Fruit fly (Drosophila melanogaster) whole organism, pupa: ENCODE results near the gene Kcmf1.

ENCODE experiments used
- CG10348 ChIP-seq: fragments of 200-800 bp; sonication (Bioruptor generic); IDR thresholded peaks from 2 replicates; pipeline ENCODE4 v1.3.6; 2022; ENCODE audit warnings: missing biosample characterization, missing genetic modification characterization
- CG12605 ChIP-seq: fragments of 200-800 bp; sonication (Bioruptor generic); IDR thresholded peaks from 2 replicates; pipeline ENCODE4 v1.3.6; 2022; ENCODE audit warnings: missing biosample characterization, missing genetic modification characterization
- CG13204 ChIP-seq: fragments of 200-800 bp; sonication (Bioruptor generic); optimal IDR thresholded peaks from 2 replicates; lab custom pipeline; 2018; ENCODE audit warnings: missing biosample characterization, mild to moderate bottlenecking, missing genetic modification characterization, moderate library complexity
- CG14655 ChIP-seq: fragments of 200-800 bp; sonication (Bioruptor generic); optimal IDR thresholded peaks from 3 replicates; lab custom pipeline; 2017; ENCODE audit warnings: mild to moderate bottlenecking, missing biosample characterization, missing genetic modification reagents, missing genetic modification characterization
- CG15710 ChIP-seq: fragments of 200-800 bp; sonication (Bioruptor generic); optimal IDR thresholded peaks from 2 replicates; lab custom pipeline; 2018; ENCODE audit warnings: missing biosample characterization, mild to moderate bottlenecking, missing genetic modification characterization, moderate library complexity
- CG17806 ChIP-seq: fragments of 200-800 bp; sonication (Bioruptor generic); optimal IDR thresholded peaks from 2 replicates; lab custom pipeline; 2018; ENCODE audit warnings: missing biosample characterization, mild to moderate bottlenecking, missing genetic modification characterization, moderate library complexity
- CG32121 ChIP-seq: fragments of 200-800 bp; sonication (Bioruptor generic); IDR thresholded peaks from 2 replicates; pipeline ENCODE4 v1.3.6; 2022; ENCODE audit warnings: missing biosample characterization, missing genetic modification characterization
- CG34367 ChIP-seq: fragments of 200-800 bp; sonication (Bioruptor generic); optimal IDR thresholded peaks from 2 replicates; lab custom pipeline; 2018; ENCODE audit warnings: missing biosample characterization, mild to moderate bottlenecking, missing genetic modification characterization
- CG4496 ChIP-seq: fragments of 200-800 bp; sonication (Bioruptor generic); IDR thresholded peaks from 3 replicates; pipeline ENCODE4 v1.3.6; 2022; ENCODE audit warnings: missing biosample characterization, missing genetic modification characterization
- CG8159 ChIP-seq: fragments of 200-800 bp; sonication (Bioruptor generic); optimal IDR thresholded peaks from 3 replicates; lab custom pipeline; 2018; ENCODE audit warnings: missing biosample characterization, mild to moderate bottlenecking, missing genetic modification characterization, moderate library complexity
- CG8301 ChIP-seq: fragments of 200-800 bp; sonication (Bioruptor generic); optimal IDR thresholded peaks from 2 replicates; lab custom pipeline; 2018; ENCODE audit warnings: missing biosample characterization, mild to moderate bottlenecking, missing genetic modification characterization
- CG9948 ChIP-seq: fragments of 200-800 bp; sonication (Bioruptor generic); optimal IDR thresholded peaks from 2 replicates; lab custom pipeline; 2018; ENCODE audit warnings: missing biosample characterization, mild to moderate bottlenecking, missing genetic modification characterization, moderate library complexity
- D1 ChIP-seq: fragments of 200-800 bp; sonication (Bioruptor generic); optimal IDR thresholded peaks from 2 replicates; lab custom pipeline; 2018; ENCODE audit warnings: missing biosample characterization, mild to moderate bottlenecking, missing genetic modification characterization, moderate library complexity
- EcR ChIP-seq: fragments of 200-800 bp; sonication (Bioruptor generic); optimal IDR thresholded peaks from 3 replicates; lab custom pipeline; 2019; ENCODE audit warnings: missing biosample characterization, missing genetic modification characterization, mild to moderate bottlenecking, moderate library complexity, missing genetic modification reagents
- Ets98B ChIP-seq: fragments of 200-800 bp; sonication (Bioruptor generic); IDR thresholded peaks from 2 replicates; pipeline ENCODE4 v1.3.6; 2022; ENCODE audit warnings: missing biosample characterization, missing genetic modification characterization
- Pif1A ChIP-seq: fragments of 200-800 bp; sonication (Bioruptor generic); optimal IDR thresholded peaks from 3 replicates; lab custom pipeline; 2016; ENCODE audit warnings: missing biosample characterization, missing genetic modification characterization
- Pif1B ChIP-seq: fragments of 200-800 bp; sonication (Bioruptor generic); optimal IDR thresholded peaks from 3 replicates; lab custom pipeline; 2016; ENCODE audit warnings: missing biosample characterization, missing genetic modification characterization
- Snoo ChIP-seq: fragments of 200-800 bp; sonication (Bioruptor generic); optimal IDR thresholded peaks from 3 replicates; lab custom pipeline; 2017; ENCODE audit warnings: missing biosample characterization, mild to moderate bottlenecking, missing genetic modification characterization, inconsistent platforms
- fd96Ca ChIP-seq: fragments of 200-800 bp; sonication (Bioruptor generic); IDR thresholded peaks from 3 replicates; pipeline ENCODE4 v1.3.6; 2022; ENCODE audit warnings: missing biosample characterization, missing genetic modification characterization
- gl ChIP-seq: fragments of 200-800 bp; sonication (Bioruptor generic); optimal IDR thresholded peaks from 2 replicates; lab custom pipeline; 2018; ENCODE audit warnings: missing biosample characterization, mild to moderate bottlenecking, missing genetic modification characterization
- rn ChIP-seq: fragments of 200-800 bp; sonication (Bioruptor generic); IDR thresholded peaks from 2 replicates; pipeline ENCODE4 v1.3.6; 2022; ENCODE audit warnings: missing biosample characterization, missing genetic modification characterization

Kcmf1 gene

DNA sequence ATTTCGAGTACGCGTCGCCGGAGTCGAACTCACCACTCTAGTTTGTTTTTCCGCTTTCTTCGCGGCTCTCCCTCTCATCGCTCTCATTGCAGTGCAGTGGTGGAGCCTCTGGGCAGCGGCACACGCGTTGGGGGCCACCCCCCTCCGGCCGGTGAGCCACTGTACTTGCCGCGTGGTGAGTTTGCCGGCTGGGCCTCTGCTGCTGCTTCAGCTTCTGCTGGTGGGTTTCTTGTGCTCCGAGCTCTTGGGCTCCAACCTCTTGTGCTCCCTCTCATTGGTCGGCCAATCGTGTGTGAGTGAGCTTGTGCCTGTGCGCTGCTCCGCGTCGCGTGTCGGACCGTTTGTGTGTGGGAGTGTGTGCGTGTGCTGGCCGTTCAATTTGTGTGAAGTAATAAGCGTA, 38.3 kb upstream of the Kcmf1 start:
- TF ChIP-seq CG8301 (peak; percentile 44), CG15710 (tag; lab: Kevin White, UChicago) (peak; percentile 36), EcR (GFP tag; lab: Kevin White, UChicago) (peak; percentile 44), CG12605 (GFP tag; lab: Robert Waterston, UW) (no peak), CG14655 (GFP tag; lab: Kevin White, UChicago) (peak; percentile 53), CG17806 (peak; percentile 41), CG32121 (GFP tag; lab: Robert Waterston, UW) (no peak), Snoo (tag; lab: Kevin White, UChicago) (peak; percentile 57), CG8159 (tag; lab: Kevin White, UChicago) (peak; percentile 60), CG4496 (GFP tag; lab: Robert Waterston, UW) (no peak), CG34367 (tag; lab: Kevin White, UChicago) (no peak), D1 (tag; lab: Kevin White, UChicago) (no peak), rn (GFP tag; lab: Robert Waterston, UW) (no peak), gl (tag; lab: Kevin White, UChicago) (peak; percentile 74), Pif1B (peak; percentile 57), CG9948 (tag; lab: Kevin White, UChicago) (no peak), fd96Ca (GFP tag; lab: Robert Waterston, UW) (no peak), Pif1A (GFP tag; lab: Kevin White, UChicago) (peak; percentile 56), CG10348 (GFP tag; lab: Robert Waterston, UW) (no peak), CG13204 (peak; percentile 95), Ets98B (no peak)

dm6 chr3R:9051937-9052680, 37.4 kb upstream of the Kcmf1 start, which contains the start of gene Kdm2:
TSS of gene Kdm2 (plus strand) at chr3R:9052495.
- TF ChIP-seq D1 (tag; lab: Kevin White, UChicago) (peak; percentile 5), CG8301 (no peak), Pif1A (GFP tag; lab: Kevin White, UChicago) (peak; percentile 47), Pif1B (peak; percentile 32)

DNA sequence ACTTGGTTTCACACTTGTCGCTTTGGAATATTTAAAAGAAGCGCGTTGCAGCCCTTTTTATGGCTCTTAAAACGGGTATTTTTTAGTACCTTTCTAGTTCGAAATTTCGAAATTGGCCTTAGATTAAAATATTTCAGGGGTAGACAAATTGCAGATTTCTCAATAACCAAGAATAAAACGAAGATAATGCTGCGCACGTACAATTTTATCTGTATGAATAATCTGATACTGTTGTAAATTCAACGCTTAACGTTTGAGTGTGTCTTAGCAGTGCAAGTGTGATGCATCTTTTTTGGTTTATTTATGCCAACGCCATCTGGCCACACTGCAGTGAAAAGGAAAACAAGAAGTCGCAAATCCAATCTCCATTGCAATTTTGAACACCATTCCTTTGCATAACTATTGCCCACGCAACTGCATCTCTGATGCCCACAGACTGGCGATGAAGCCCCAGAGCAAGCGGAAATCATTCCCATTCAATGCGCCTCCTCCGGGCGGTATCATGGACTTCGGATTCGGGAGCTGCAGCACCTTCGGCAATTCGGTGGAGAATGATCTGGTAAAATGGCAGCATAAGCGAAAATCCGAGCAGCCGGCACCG, 35.9 kb upstream of the Kcmf1 start, which contains the start of gene Nmdmc:
Gene Nmdmc, minus strand, starts transcription at position 37 of the 601 bp plus-strand sequence.
- TF ChIP-seq Pif1A (GFP tag; lab: Kevin White, UChicago) (no peak), CG10348 (GFP tag; lab: Robert Waterston, UW) (no peak), CG14655 (GFP tag; lab: Kevin White, UChicago) (no peak), CG4496 (GFP tag; lab: Robert Waterston, UW) (no peak), CG8301 (no peak), CG17806 (no peak), CG9948 (tag; lab: Kevin White, UChicago) (no peak), CG34367 (tag; lab: Kevin White, UChicago) (no peak), CG32121 (GFP tag; lab: Robert Waterston, UW) (no peak), EcR (GFP tag; lab: Kevin White, UChicago) (no peak), CG12605 (GFP tag; lab: Robert Waterston, UW) (no peak), fd96Ca (GFP tag; lab: Robert Waterston, UW) (no peak), CG15710 (tag; lab: Kevin White, UChicago) (no peak), D1 (tag; lab: Kevin White, UChicago) (no peak), Snoo (tag; lab: Kevin White, UChicago) (no peak)
- TF ChIP-seq, all 21 proteins: peak for 0

DNA sequence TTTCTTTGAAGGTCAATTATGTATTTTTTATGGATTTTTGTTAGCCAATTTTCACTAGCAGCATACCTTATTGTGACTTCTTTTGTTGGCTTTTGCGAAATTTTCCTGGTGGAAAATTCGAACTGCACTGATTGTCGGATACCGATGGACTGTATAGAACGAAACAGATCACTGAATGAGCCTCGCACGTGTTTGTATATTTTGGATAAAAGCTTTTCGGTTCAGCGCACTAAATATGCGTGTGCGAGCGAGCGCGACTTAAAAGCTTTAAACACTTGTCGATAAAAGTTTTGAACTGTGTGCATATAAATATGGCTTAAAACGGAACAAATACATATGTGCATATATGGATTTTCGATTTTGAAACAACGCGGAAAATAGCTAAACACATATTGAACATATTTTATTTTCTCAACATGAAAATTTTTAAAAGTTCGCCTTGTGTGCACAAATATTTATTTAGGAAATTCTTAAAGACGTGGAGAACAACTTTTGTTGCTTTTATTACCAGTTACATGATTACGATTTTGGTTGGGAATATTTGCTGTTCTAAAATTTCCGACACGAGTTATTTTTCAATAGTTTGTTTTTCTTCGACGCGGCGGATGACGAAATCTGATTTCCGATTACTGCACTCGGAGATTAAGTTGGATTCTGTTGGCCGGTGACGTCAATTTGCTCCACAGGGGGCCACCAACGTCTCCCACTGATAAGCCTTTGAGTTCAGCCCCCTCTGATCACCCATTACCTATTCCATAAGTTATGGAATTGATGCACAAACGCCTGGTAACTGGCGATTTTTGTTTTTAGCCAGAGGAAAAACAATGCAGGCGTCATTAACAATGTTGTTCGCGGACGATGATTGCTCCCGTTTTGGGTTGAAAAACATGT, 34.6 kb upstream of the Kcmf1 start:
- TF ChIP-seq CG14655 (GFP tag; lab: Kevin White, UChicago) (no peak), D1 (tag; lab: Kevin White, UChicago) (peak; percentile 40)

DNA sequence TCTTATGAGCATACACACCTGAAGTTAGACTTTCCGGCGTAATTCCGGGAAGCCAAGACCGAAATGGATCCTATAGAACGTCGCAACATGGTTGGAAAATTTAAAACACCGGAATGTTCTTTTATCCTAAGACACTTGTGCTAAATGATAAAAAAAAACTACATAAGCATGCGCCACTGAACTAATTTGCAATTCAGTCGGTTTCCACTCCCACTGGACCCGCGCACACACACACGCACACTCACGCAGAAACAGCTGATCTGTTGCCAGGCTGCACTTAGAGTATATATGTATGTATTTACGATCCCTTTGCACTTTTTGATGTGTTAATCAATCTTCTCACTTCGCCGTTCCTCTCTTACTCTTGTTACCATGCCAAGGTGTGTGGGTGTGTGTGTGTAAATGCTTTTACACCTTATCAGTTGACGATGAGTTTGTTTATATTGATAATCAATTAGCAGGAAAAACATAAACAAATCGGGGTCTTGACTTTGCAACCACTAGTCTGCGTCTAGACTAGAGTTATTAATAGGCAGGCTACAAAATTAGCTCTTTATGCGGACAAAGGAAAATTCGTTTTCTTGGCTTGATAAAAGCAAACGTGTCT, 33.9 kb upstream of the Kcmf1 start, which contains the start of gene Mst85C:
Gene Mst85C, plus strand, starts transcription at position 180 of the 607 bp plus-strand sequence.
- TF ChIP-seq CG12605 (GFP tag; lab: Robert Waterston, UW) (no peak), CG13204 (no peak), CG10348 (GFP tag; lab: Robert Waterston, UW) (no peak), rn (GFP tag; lab: Robert Waterston, UW) (no peak), CG15710 (tag; lab: Kevin White, UChicago) (no peak), EcR (GFP tag; lab: Kevin White, UChicago) (peak; percentile 50), CG4496 (GFP tag; lab: Robert Waterston, UW) (no peak), CG14655 (GFP tag; lab: Kevin White, UChicago) (no peak), CG8301 (no peak), CG17806 (no peak), D1 (tag; lab: Kevin White, UChicago) (no peak), gl (tag; lab: Kevin White, UChicago) (peak; percentile 37), CG34367 (tag; lab: Kevin White, UChicago) (no peak), CG32121 (GFP tag; lab: Robert Waterston, UW) (no peak), Pif1B (no peak)
